Worm (Caenorhabditis elegans) whole organism, mixed stage, embryonic: ENCODE results near the gene C18A3.3.

Experiments
- M03D4.4 ChIP-seq: sonication (generic microtip); optimal IDR thresholded peaks from 2 replicates; lab custom pipeline; 2017; ENCODE audit warnings: mild to moderate bottlenecking, missing genetic modification characterization, missing compliant biosample characterization
- bed-3 ChIP-seq: fragments of 200-800 bp; sonication (Bioruptor generic); optimal IDR thresholded peaks from 3 replicates; lab custom pipeline; 2018; ENCODE audit warnings: mild to moderate bottlenecking, missing genetic modification characterization, moderate library complexity, missing compliant biosample characterization
- blmp-1 ChIP-seq: fragments of 150-350 bp; optimal IDR thresholded peaks from 2 replicates; lab custom pipeline; 2014; ENCODE audit warnings: missing biosample characterization, missing genetic modification characterization
- ceh-39 ChIP-seq: fragments of 150-350 bp; optimal IDR thresholded peaks from 2 replicates; lab custom pipeline; 2014; ENCODE audit warnings: missing biosample characterization, missing genetic modification characterization
- ceh-43 ChIP-seq: fragments of 200-800 bp; sonication (Bioruptor generic); optimal IDR thresholded peaks from 2 replicates; lab custom pipeline; 2018; ENCODE audit warnings: mild to moderate bottlenecking, missing genetic modification characterization, moderate library complexity, missing compliant biosample characterization
- ceh-83 ChIP-seq: fragments of 200-800 bp; sonication (Bioruptor generic); optimal IDR thresholded peaks from 2 replicates; lab custom pipeline; 2018; ENCODE audit warnings: mild to moderate bottlenecking, missing genetic modification characterization, missing compliant biosample characterization
- ces-1 ChIP-seq: fragments of 150-350 bp; optimal IDR thresholded peaks from 2 replicates; lab custom pipeline; 2014; ENCODE audit warnings: missing biosample characterization, missing genetic modification reagents, missing genetic modification characterization
- drap-1 ChIP-seq: fragments of 200-800 bp; sonication (Bioruptor generic); optimal IDR thresholded peaks from 3 replicates; lab custom pipeline; 2018; ENCODE audit warnings: mild to moderate bottlenecking, missing genetic modification characterization, missing compliant biosample characterization
- elt-1 ChIP-seq: sonication (generic microtip); optimal IDR thresholded peaks from 2 replicates; lab custom pipeline; 2017; ENCODE audit warnings: missing genetic modification characterization, mild to moderate bottlenecking, missing compliant biosample characterization, antibody characterized with exemption, moderate library complexity, borderline replicate concordance; ENCODE audit not compliant: insufficient read depth
- elt-3 ChIP-seq: fragments of 150-350 bp; optimal IDR thresholded peaks from 2 replicates; lab custom pipeline; 2014; ENCODE audit warnings: missing biosample characterization, missing genetic modification characterization
- flh-1 ChIP-seq: fragments of 200-800 bp; sonication (Bioruptor generic); optimal IDR thresholded peaks from 2 replicates; lab custom pipeline; 2018; ENCODE audit warnings: mild to moderate bottlenecking, missing genetic modification characterization, moderate library complexity, missing compliant biosample characterization
- ham-2 ChIP-seq: fragments of 200-800 bp; sonication (Bioruptor generic); optimal IDR thresholded peaks from 2 replicates; lab custom pipeline; 2018; ENCODE audit warnings: mild to moderate bottlenecking, missing genetic modification characterization, missing compliant biosample characterization
- hlh-1 ChIP-seq: fragments of 150-350 bp; optimal IDR thresholded peaks from 2 replicates; lab custom pipeline; 2014; ENCODE audit warnings: missing biosample characterization, missing genetic modification reagents, missing genetic modification characterization
- lin-32 ChIP-seq: fragments of 200-800 bp; sonication (Bioruptor generic); optimal IDR thresholded peaks from 2 replicates; lab custom pipeline; 2018; ENCODE audit warnings: mild to moderate bottlenecking, missing genetic modification characterization, missing compliant biosample characterization
- lsy-2 ChIP-seq: fragments of 150-350 bp; optimal IDR thresholded peaks from 2 replicates; lab custom pipeline; 2014; ENCODE audit warnings: missing biosample characterization, missing genetic modification characterization
- mab-5 ChIP-seq: fragments of 150-350 bp; optimal IDR thresholded peaks from 2 replicates; lab custom pipeline; 2014; ENCODE audit warnings: missing biosample characterization, missing genetic modification characterization
- mls-2 ChIP-seq: sonication (generic microtip); optimal IDR thresholded peaks from 2 replicates; lab custom pipeline; 2016; ENCODE audit warnings: mild to moderate bottlenecking, missing genetic modification characterization, moderate library complexity, missing compliant biosample characterization
- nhr-12 ChIP-seq: fragments of 150-350 bp; optimal IDR thresholded peaks from 2 replicates; lab custom pipeline; 2014; ENCODE audit warnings: missing biosample characterization, missing genetic modification characterization
- nhr-2 ChIP-seq: fragments of 150-350 bp; optimal IDR thresholded peaks from 2 replicates; lab custom pipeline; 2014; ENCODE audit warnings: missing biosample characterization, missing genetic modification characterization
- nhr-237 ChIP-seq: fragments of 150-350 bp; optimal IDR thresholded peaks from 2 replicates; lab custom pipeline; 2014; ENCODE audit warnings: missing biosample characterization, missing genetic modification characterization
- nhr-28 ChIP-seq: fragments of 150-350 bp; optimal IDR thresholded peaks from 2 replicates; lab custom pipeline; 2014; ENCODE audit warnings: missing biosample characterization, missing genetic modification characterization
- nhr-76 ChIP-seq: sonication (generic microtip); optimal IDR thresholded peaks from 2 replicates; lab custom pipeline; 2017; ENCODE audit warnings: missing biosample characterization, missing genetic modification characterization
- pha-4 ChIP-seq: fragments of 150-350 bp; optimal IDR thresholded peaks from 2 replicates; lab custom pipeline; 2018; ENCODE audit warnings: missing biosample characterization, missing genetic modification reagents, missing genetic modification characterization
- snpc-4 ChIP-seq: fragments of 150-350 bp; optimal IDR thresholded peaks from 2 replicates; lab custom pipeline; 2014; ENCODE audit warnings: missing biosample characterization, missing genetic modification characterization
- sptf-1 ChIP-seq: sonication (generic microtip); optimal IDR thresholded peaks from 2 replicates; lab custom pipeline; 2017; ENCODE audit warnings: mild to moderate bottlenecking, missing genetic modification characterization, moderate library complexity, missing compliant biosample characterization
- tbx-8 ChIP-seq: fragments of 200-800 bp; sonication (Bioruptor generic); optimal IDR thresholded peaks from 2 replicates; lab custom pipeline; 2018; ENCODE audit warnings: mild to moderate bottlenecking, missing genetic modification characterization, moderate library complexity, missing compliant biosample characterization
- unc-120 ChIP-seq: sonication (generic microtip); optimal IDR thresholded peaks from 2 replicates; lab custom pipeline; 2017; ENCODE audit warnings: missing genetic modification characterization, missing compliant biosample characterization; ENCODE audit not compliant: poor library complexity, severe bottlenecking
- unc-39 ChIP-seq: fragments of 150-350 bp; optimal IDR thresholded peaks from 2 replicates; lab custom pipeline; 2014; ENCODE audit warnings: missing biosample characterization, missing genetic modification characterization
- unc-62 ChIP-seq: fragments of 150-350 bp; optimal IDR thresholded peaks from 2 replicates; lab custom pipeline; 2014; ENCODE audit warnings: missing biosample characterization, missing genetic modification reagents, missing genetic modification characterization
- zip-8 ChIP-seq: fragments of 150-350 bp; optimal IDR thresholded peaks from 2 replicates; lab custom pipeline; 2014; ENCODE audit warnings: missing biosample characterization, missing genetic modification characterization
- ztf-11 ChIP-seq: fragments of 150-350 bp; optimal IDR thresholded peaks from 2 replicates; lab custom pipeline; 2014; ENCODE audit warnings: missing biosample characterization, missing genetic modification characterization

C18A3.3 gene

ce11 chrII:5742767-5743166, 26.7 kb downstream of the C18A3.3 start:
- no peak for TF ChIP-seq bed-3

ce11 chrII:5744342-5744741, 28.2 kb downstream of the C18A3.3 start:
- TF ChIP-seq nhr-76 (tag; lab: Kevin White, UChicago) (no peak), tbx-8 (GFP tag; lab: Kevin White, UChicago) (no peak), ceh-39 (tag; lab: Kevin White, UChicago) (no peak), bed-3 (no peak), nhr-28 (tag; lab: Kevin White, UChicago) (no peak)

ce11 chrII:5745088-5745487, 29.0 kb downstream of the C18A3.3 start, which contains the start of gene F10C1.9:
Gene F10C1.9, minus strand, starts transcription at chrII:5745284.
- TF ChIP-seq drap-1 (GFP tag; lab: Kevin White, UChicago): no peak
- peak; percentile 95 for TF ChIP-seq zip-8
- TF ChIP-seq ceh-83 (GFP tag; lab: Kevin White, UChicago): no peak
- TF ChIP-seq ceh-43: no peak
- no peak for TF ChIP-seq unc-120
- TF ChIP-seq nhr-2 (tag; lab: Kevin White, UChicago): peak; percentile 88
- TF ChIP-seq unc-39 (tag; lab: Kevin White, UChicago): no peak
- no peak for TF ChIP-seq pha-4 (tag; lab: Kevin White, UChicago)
- no peak for TF ChIP-seq ces-1 (GFP tag; lab: Kevin White, UChicago)
- no peak for TF ChIP-seq ztf-11 (tag; lab: Kevin White, UChicago)

ce11 chrII:5747312-5747711, 31.2 kb downstream of the C18A3.3 start:
- no peak for TF ChIP-seq sptf-1 (tag; lab: Kevin White, UChicago)
- no peak for TF ChIP-seq unc-120
- no peak for TF ChIP-seq unc-62 (GFP tag; lab: Kevin White, UChicago)
- TF ChIP-seq snpc-4 (tag; lab: Kevin White, UChicago): no peak
- TF ChIP-seq mls-2 (tag; lab: Kevin White, UChicago): no peak
- no peak for TF ChIP-seq zip-8
- TF ChIP-seq nhr-28 (tag; lab: Kevin White, UChicago): no peak
- TF ChIP-seq flh-1: no peak
- no peak for TF ChIP-seq elt-3 (tag; lab: Kevin White, UChicago)
- no peak for TF ChIP-seq nhr-237
- no peak for TF ChIP-seq nhr-12
- no peak for TF ChIP-seq pha-4 (tag; lab: Kevin White, UChicago)
- TF ChIP-seq elt-1 (tag; lab: Kevin White, UChicago): no peak
- TF ChIP-seq ztf-11 (tag; lab: Kevin White, UChicago): no peak
- no peak for TF ChIP-seq ham-2 (GFP tag; lab: Kevin White, UChicago)
- no peak for TF ChIP-seq blmp-1 (tag; lab: Kevin White, UChicago)
- TF ChIP-seq, all 35 proteins: peak for 0

ce11 chrII:5748395-5748794, 32.3 kb downstream of the C18A3.3 start:
- TF ChIP-seq bed-3 (no peak), unc-62 (GFP tag; lab: Kevin White, UChicago) (no peak)

- TF ChIP-seq nhr-76 (tag; lab: Kevin White, UChicago) (no peak), ceh-39 (tag; lab: Kevin White, UChicago) (no peak), nhr-237 (no peak), flh-1 (no peak), mab-5 (no peak), ceh-43 (no peak), hlh-1 (no peak), M03D4.4 (tag; lab: Kevin White, UChicago) (no peak), nhr-2 (tag; lab: Kevin White, UChicago) (no peak), lin-32 (no peak), ham-2 (GFP tag; lab: Kevin White, UChicago) (no peak), lsy-2 (no peak), elt-1 (tag; lab: Kevin White, UChicago) (no peak), elt-3 (tag; lab: Kevin White, UChicago) (no peak)
Measured at ce11 chrII:5749733-5750238, 33.7 kb downstream of the C18A3.3 start, which contains the start of gene ifb-2. Gene ifb-2, plus strand, starts transcription at chrII:5750188.
